Fruit fly (Drosophila melanogaster) whole organism, wandering third instar larva: ENCODE measurements around the gene CG15408.

Experiments used
- Hr78 ChIP-seq: fragments of >200 bp; optimal IDR thresholded peaks from 2 replicates; lab custom pipeline; 2017; ENCODE audit warnings: missing biosample characterization, missing genetic modification characterization
- Mio ChIP-seq: sonication (Bioruptor generic); optimal IDR thresholded peaks from 2 replicates; lab custom pipeline; 2016; ENCODE audit warnings: missing biosample characterization, missing genetic modification characterization
- dsf ChIP-seq: sonication (Bioruptor generic); optimal IDR thresholded peaks from 2 replicates; lab custom pipeline; 2016; ENCODE audit warnings: missing biosample characterization, missing genetic modification characterization, borderline replicate concordance
- lola ChIP-seq: fragments of >200 bp; optimal IDR thresholded peaks from 2 replicates; lab custom pipeline; 2017; ENCODE audit warnings: missing biosample characterization, missing genetic modification characterization
- rgr ChIP-seq: fragments of 200-800 bp; sonication (Bioruptor generic); optimal IDR thresholded peaks from 3 replicates; lab custom pipeline; 2016; ENCODE audit warnings: missing biosample characterization, mild to moderate bottlenecking, missing genetic modification characterization

dm6 chr2L:3351575-3352219, 19.1 kb downstream of the CG15408 start:
- TF ChIP-seq dsf (GFP tag; lab: Kevin White, UChicago) (no peak), Mio (no peak), Hr78 (GFP tag; lab: Kevin White, UChicago) (no peak), rgr (GFP tag; lab: Kevin White, UChicago) (no peak), lola (no peak)
